Worm (Caenorhabditis elegans): ENCODE data around the gene aakg-3.

ce11 chrX:2970804-2971395 is 5.3 kb upstream of the aakg-3 start:
- TF ChIP-seq dmd-4 (tag; optimal IDR thresholded peaks at IDR 0.05) (no peak), nhr-237 (tag; optimal IDR thresholded peaks at IDR 0.05) (no peak), nhr-23 (tag; optimal IDR thresholded peaks at IDR 0.05) (no peak), skn-1 (tag; optimal IDR thresholded peaks at IDR 0.05) (no peak), ama-1 (optimal IDR thresholded peaks at IDR 0.05) (peak; percentile 13), aly-2 (tag; optimal IDR thresholded peaks at IDR 0.05) (no peak), nhr-12 (tag; optimal IDR thresholded peaks at IDR 0.05) (no peak)

All from whole organism, L2 larva.